Worm (Caenorhabditis elegans) whole organism, young adult: ENCODE results near the gene M01E10.3.

Experiments
- C06A6.2 ChIP-seq: fragments of 200-800 bp; sonication (Bioruptor generic); conservative IDR thresholded peaks from 2 replicates; pipeline ENCODE4 v1.3.6; 2022; ENCODE audit warnings: missing genetic modification characterization, missing compliant biosample characterization
- C17E4.6 ChIP-seq: fragments of 200-800 bp; sonication (Bioruptor generic); IDR thresholded peaks from 2 replicates; pipeline ENCODE4 v1.3.6; 2022; ENCODE audit warnings: missing genetic modification reagents, missing genetic modification characterization, missing compliant biosample characterization
- F22D6.2 ChIP-seq: sonication (generic microtip); optimal IDR thresholded peaks from 2 replicates; lab custom pipeline; 2016; ENCODE audit warnings: mild to moderate bottlenecking, missing genetic modification characterization, missing compliant biosample characterization
- F49E8.2 ChIP-seq: sonication (generic microtip); optimal IDR thresholded peaks from 3 replicates; lab custom pipeline; 2017; ENCODE audit warnings: missing genetic modification characterization, mild to moderate bottlenecking, missing compliant biosample characterization, antibody characterized with exemption, moderate library complexity; ENCODE audit not compliant: insufficient read depth
- F55B11.4 ChIP-seq: sonication (generic microtip); optimal IDR thresholded peaks from 2 replicates; lab custom pipeline; 2016; ENCODE audit warnings: missing compliant biosample characterization, missing genetic modification characterization, borderline replicate concordance; ENCODE audit not compliant: insufficient read depth
- K11D2.4 ChIP-seq: fragments of 200-800 bp; sonication (Bioruptor generic); IDR thresholded peaks from 2 replicates; pipeline ENCODE4 v1.3.6; 2022; ENCODE audit warnings: missing genetic modification reagents, missing genetic modification characterization, missing compliant biosample characterization
- K12H6.12 ChIP-seq: fragments of 200-800 bp; sonication (Bioruptor generic); optimal IDR thresholded peaks from 2 replicates; lab custom pipeline; 2018; ENCODE audit warnings: mild to moderate bottlenecking, missing genetic modification characterization, missing compliant biosample characterization
- ZK185.1 ChIP-seq: sonication (generic microtip); optimal IDR thresholded peaks from 2 replicates; lab custom pipeline; 2016; ENCODE audit warnings: mild to moderate bottlenecking, missing genetic modification characterization, missing compliant biosample characterization; ENCODE audit not compliant: poor library complexity, severe bottlenecking
- atf-7 ChIP-seq: sonication (generic microtip); optimal IDR thresholded peaks from 2 replicates; lab custom pipeline; 2017; ENCODE audit warnings: mild to moderate bottlenecking, missing genetic modification characterization, missing compliant biosample characterization
- attf-5 ChIP-seq: fragments of 200-800 bp; sonication (Bioruptor generic); optimal IDR thresholded peaks from 2 replicates; lab custom pipeline; 2018; ENCODE audit warnings: mild to moderate bottlenecking, missing genetic modification characterization, missing compliant biosample characterization
- ccch-3 ChIP-seq: fragments of 200-800 bp; sonication (Bioruptor generic); optimal IDR thresholded peaks from 2 replicates; lab custom pipeline; 2018; ENCODE audit warnings: mild to moderate bottlenecking, missing genetic modification characterization, missing compliant biosample characterization
- cebp-1 ChIP-seq, 2 experiments: fragments of 200-800 bp in 1 of 2; sonication (Bioruptor generic) in 1 of 2; sonication (generic microtip) in 1 of 2; IDR thresholded peaks in 1 of 2; optimal IDR thresholded peaks in 1 of 2; 2 replicates each; pipeline versions ENCODE4 v1.3.6 to Lab custom; 2017 to 2022; ENCODE audit warnings: missing compliant biosample characterization in 2 of 2, missing genetic modification characterization in 2 of 2, mild to moderate bottlenecking in 1 of 2, missing genetic modification reagents in 1 of 2, moderate library complexity in 1 of 2
- ceh-27 ChIP-seq: fragments of 200-800 bp; sonication (Bioruptor generic); optimal IDR thresholded peaks from 2 replicates; lab custom pipeline; 2018; ENCODE audit warnings: mild to moderate bottlenecking, missing genetic modification characterization, moderate library complexity, missing compliant biosample characterization
- ceh-40 ChIP-seq: fragments of 200-800 bp; sonication (Bioruptor generic); IDR thresholded peaks from 2 replicates; pipeline ENCODE4 v1.3.6; 2022; ENCODE audit warnings: missing genetic modification characterization, missing compliant biosample characterization
- ceh-58 ChIP-seq: fragments of 200-800 bp; sonication (Bioruptor generic); IDR thresholded peaks from 2 replicates; pipeline ENCODE4 v1.3.6; 2022; ENCODE audit warnings: missing genetic modification characterization, missing compliant biosample characterization
- ceh-91 ChIP-seq: fragments of 200-800 bp; sonication (Bioruptor generic); IDR thresholded peaks from 2 replicates; pipeline ENCODE4 v1.3.6; 2022; ENCODE audit warnings: missing genetic modification reagents, missing genetic modification characterization, missing compliant biosample characterization
- die-1 ChIP-seq: sonication (generic microtip); optimal IDR thresholded peaks from 2 replicates; lab custom pipeline; 2016; ENCODE audit warnings: missing genotype, mild to moderate bottlenecking, missing genetic modification characterization, missing compliant biosample characterization
- dox-1 ChIP-seq: fragments of 200-800 bp; sonication (Bioruptor generic); IDR thresholded peaks from 2 replicates; pipeline ENCODE4 v1.3.6; 2022; ENCODE audit warnings: missing genetic modification reagents, missing genetic modification characterization, missing compliant biosample characterization
- egl-44 ChIP-seq: fragments of 200-800 bp; sonication (Bioruptor generic); IDR thresholded peaks from 2 replicates; pipeline ENCODE4 v1.3.6; 2022; ENCODE audit warnings: missing genetic modification reagents, missing genetic modification characterization, missing compliant biosample characterization
- egrh-3 ChIP-seq: fragments of 200-800 bp; sonication (Bioruptor generic); IDR thresholded peaks from 2 replicates; pipeline ENCODE4 v1.3.6; 2022; ENCODE audit warnings: missing genetic modification reagents, missing genetic modification characterization, missing compliant biosample characterization
- gei-17 ChIP-seq: fragments of 200-800 bp; sonication (Bioruptor generic); optimal IDR thresholded peaks from 2 replicates; lab custom pipeline; 2018; ENCODE audit warnings: mild to moderate bottlenecking, missing genetic modification characterization, missing compliant biosample characterization
- him-1 ChIP-seq: sonication (generic microtip); optimal IDR thresholded peaks from 2 replicates; lab custom pipeline; 2016; ENCODE audit warnings: missing genotype, missing genetic modification reagents, missing genetic modification characterization, missing compliant biosample characterization
- hrde-1 ChIP-seq: sonication (generic microtip); optimal IDR thresholded peaks from 2 replicates; lab custom pipeline; 2016; ENCODE audit warnings: missing genetic modification characterization, mild to moderate bottlenecking, missing compliant biosample characterization, moderate library complexity, missing genotype, missing genetic modification reagents, borderline replicate concordance
- madf-10 ChIP-seq: sonication (generic microtip); optimal IDR thresholded peaks from 2 replicates; lab custom pipeline; 2016; ENCODE audit warnings: mild to moderate bottlenecking, missing genetic modification characterization, missing compliant biosample characterization
- madf-3 ChIP-seq: fragments of 200-800 bp; sonication (Bioruptor generic); IDR thresholded peaks from 2 replicates; pipeline ENCODE4 v1.3.6; 2022; ENCODE audit warnings: missing genetic modification reagents, missing genetic modification characterization, missing compliant biosample characterization
- madf-6 ChIP-seq: fragments of 200-800 bp; sonication (Bioruptor generic); IDR thresholded peaks from 2 replicates; pipeline ENCODE4 v1.3.6; 2022; ENCODE audit warnings: missing genetic modification reagents, missing genetic modification characterization, missing compliant biosample characterization
- mxl-1 ChIP-seq: sonication (generic microtip); optimal IDR thresholded peaks from 2 replicates; lab custom pipeline; 2016; ENCODE audit warnings: missing genetic modification characterization, missing compliant biosample characterization
- nfya-2 ChIP-seq: fragments of 200-800 bp; sonication (Bioruptor generic); IDR thresholded peaks from 2 replicates; pipeline ENCODE4 v1.3.6; 2022; ENCODE audit warnings: missing genetic modification reagents, missing genetic modification characterization, missing compliant biosample characterization
- nfyb-1 ChIP-seq: fragments of 200-800 bp; sonication (Bioruptor generic); IDR thresholded peaks from 2 replicates; pipeline ENCODE4 v1.3.6; 2022; ENCODE audit warnings: missing genetic modification reagents, missing genetic modification characterization, missing compliant biosample characterization
- nhr-80 ChIP-seq: sonication (generic microtip); optimal IDR thresholded peaks from 2 replicates; lab custom pipeline; 2016; ENCODE audit warnings: missing genetic modification characterization, missing compliant biosample characterization
- nhr-90 ChIP-seq: sonication (generic microtip); optimal IDR thresholded peaks from 2 replicates; lab custom pipeline; 2016; ENCODE audit warnings: missing genotype, mild to moderate bottlenecking, missing genetic modification characterization, missing compliant biosample characterization
- rpc-1 ChIP-seq, 2 experiments: fragments of 150-350 bp in 1 of 2; sonication (generic microtip) in 1 of 2; optimal IDR thresholded peaks; 2 replicates each; lab custom pipeline; 2014 to 2018; ENCODE audit warnings: missing biosample characterization in 1 of 2, missing genetic modification characterization in 1 of 2, missing genetic modification reagents in 1 of 2, missing genotype in 1 of 2
- snpc-4 ChIP-seq, 5 experiments: fragments of 150-350 bp in 1 of 5; sonication (generic microtip) in 4 of 5; optimal IDR thresholded peaks; 2 replicates each; lab custom pipeline; 2014 to 2018; ENCODE audit warnings: missing genetic modification characterization in 5 of 5, missing biosample characterization in 3 of 5, antibody characterized with exemption in 2 of 5, mild to moderate bottlenecking in 2 of 5, missing compliant biosample characterization in 2 of 5, missing genotype in 2 of 5, moderate library complexity in 2 of 5, missing genetic modification reagents in 1 of 5
- somi-1 ChIP-seq: fragments of 200-800 bp; sonication (Bioruptor generic); optimal IDR thresholded peaks from 2 replicates; lab custom pipeline; 2018; ENCODE audit warnings: mild to moderate bottlenecking, missing genetic modification characterization, missing compliant biosample characterization
- tbp1 ChIP-seq: fragments of 200-800 bp; sonication (Bioruptor generic); optimal IDR thresholded peaks from 2 replicates; lab custom pipeline; 2018; ENCODE audit warnings: mild to moderate bottlenecking, missing genetic modification characterization, missing compliant biosample characterization
- tbx-9 ChIP-seq: sonication (generic microtip); optimal IDR thresholded peaks from 2 replicates; lab custom pipeline; 2016; ENCODE audit warnings: borderline replicate concordance, missing genetic modification characterization, inconsistent platforms, missing compliant biosample characterization
- unc-130 ChIP-seq: sonication (generic microtip); optimal IDR thresholded peaks from 2 replicates; lab custom pipeline; 2016; ENCODE audit warnings: missing genetic modification reagents, missing genetic modification characterization, missing compliant biosample characterization
- ztf-3 ChIP-seq: fragments of 200-800 bp; sonication (Bioruptor generic); optimal IDR thresholded peaks from 2 replicates; lab custom pipeline; 2018; ENCODE audit warnings: mild to moderate bottlenecking, missing genetic modification characterization, missing compliant biosample characterization

M01E10.3 gene

ce11 chrIII:2060068-2060467, 6.1 kb upstream of the M01E10.3 start:
- TF ChIP-seq die-1 (tag; lab: Kevin White, UChicago): no peak

- TF ChIP-seq F22D6.2 (tag; lab: Kevin White, UChicago) (no peak), atf-7 (no peak), ceh-27 (GFP tag; lab: Kevin White, UChicago) (no peak), ccch-3 (GFP tag; lab: Kevin White, UChicago) (no peak), egl-44 (GFP tag; lab: Robert Waterston, UW) (no peak), gei-17 (no peak), tbx-9 (tag; lab: Kevin White, UChicago) (no peak), snpc-4 (GFP tag; optimal IDR thresholded peaks at IDR 0.05; lab: Kevin White, UChicago) (no peak), snpc-4 (tag; optimal IDR thresholded peaks at IDR 0.05; lab: Kevin White, UChicago) (no peak), nfyb-1 (GFP tag; lab: Robert Waterston, UW) (no peak), tbp1 (GFP tag; lab: Kevin White, UChicago) (no peak), unc-130 (GFP tag; lab: Kevin White, UChicago) (no peak), rpc-1 (optimal IDR thresholded peaks at IDR 0.05; lab: Kevin White, UChicago) (no peak), rpc-1 (tag; optimal IDR thresholded peaks at IDR 0.05; lab: Kevin White, UChicago) (no peak), nhr-90 (tag; lab: Kevin White, UChicago) (no peak), egrh-3 (GFP tag; lab: Robert Waterston, UW) (no peak), madf-6 (GFP tag; lab: Robert Waterston, UW) (no peak), K11D2.4 (no peak), ztf-3 (GFP tag; lab: Kevin White, UChicago) (no peak), hrde-1 (tag; lab: Kevin White, UChicago) (no peak)
These were observed 3.6 kb upstream of the M01E10.3 start, which contains the start of gene Y39A3A.2 for ce11 chrIII:2057570-2057969. TSS of gene Y39A3A.2 (minus strand) at chrIII:2057670.

DNA sequence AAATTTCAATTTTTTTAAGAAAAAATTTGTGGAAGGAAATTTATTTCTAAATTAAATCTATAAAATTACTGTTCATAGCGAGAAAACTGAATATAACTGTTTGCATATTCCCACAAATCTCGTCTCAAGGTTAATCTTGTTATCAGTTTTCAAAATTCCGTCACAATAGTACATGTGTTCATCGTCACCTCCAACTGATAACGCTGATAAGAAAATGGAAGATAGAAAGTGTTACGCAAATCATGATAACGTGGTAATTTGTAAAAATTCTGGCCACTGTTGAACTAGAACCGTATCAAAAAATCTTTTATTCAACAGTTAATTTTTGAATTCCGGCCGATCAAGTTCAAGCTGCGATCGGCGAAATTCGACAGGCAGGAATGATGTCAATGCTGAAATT, 551 bp downstream of the M01E10.3 start:
- TF ChIP-seq nhr-80 (tag; lab: Kevin White, UChicago): peak; percentile 21
- no peak for TF ChIP-seq him-1
- TF ChIP-seq nfya-2 (GFP tag; lab: Robert Waterston, UW): no peak
- TF ChIP-seq C06A6.2 (GFP tag; lab: Robert Waterston, UW): no peak
- TF ChIP-seq cebp-1 (GFP tag; IDR thresholded peaks at IDR 0.05; lab: Robert Waterston, UW): no peak
- no peak for TF ChIP-seq cebp-1 (tag; optimal IDR thresholded peaks at IDR 0.05; lab: Kevin White, UChicago)

ce11 chrIII:2050494-2050893, 3.5 kb downstream of the M01E10.3 start:
- TF ChIP-seq nfya-2 (GFP tag; lab: Robert Waterston, UW): no peak
- TF ChIP-seq ceh-40 (GFP tag; lab: Robert Waterston, UW): no peak
- no peak for TF ChIP-seq ZK185.1 (tag; lab: Kevin White, UChicago)
- TF ChIP-seq C17E4.6 (GFP tag; lab: Robert Waterston, UW): no peak
- TF ChIP-seq dox-1: no peak
- TF ChIP-seq madf-3 (GFP tag; lab: Robert Waterston, UW): no peak
- TF ChIP-seq ccch-3 (GFP tag; lab: Kevin White, UChicago): no peak
- TF ChIP-seq somi-1 (GFP tag; lab: Kevin White, UChicago): no peak
- TF ChIP-seq, all 124 proteins: peak for 0

DNA sequence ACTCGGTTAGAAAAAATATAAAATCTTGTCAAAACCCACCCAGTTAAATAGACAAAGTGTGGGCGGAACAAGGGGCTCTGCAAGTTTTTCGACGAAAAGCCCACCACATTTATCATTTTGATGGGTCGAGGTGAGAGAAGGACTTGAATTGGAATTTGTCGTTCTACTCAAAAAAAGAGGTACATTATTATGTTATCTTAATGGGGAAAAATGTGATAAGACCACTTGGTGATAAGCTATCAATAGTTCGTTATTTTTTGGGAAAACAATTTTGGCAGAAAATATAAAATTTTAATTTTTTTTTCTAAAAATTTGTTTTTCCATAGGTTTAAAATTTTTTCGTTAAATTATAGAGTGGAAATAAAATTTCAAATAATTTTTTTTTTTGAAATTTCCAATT, 4.2 kb downstream of the M01E10.3 start:
- TF ChIP-seq F49E8.2 (no peak), ceh-40 (GFP tag; lab: Robert Waterston, UW) (no peak), ceh-91 (GFP tag; lab: Robert Waterston, UW) (no peak), K12H6.12 (no peak), ceh-58 (GFP tag; lab: Robert Waterston, UW) (no peak), F55B11.4 (tag; lab: Kevin White, UChicago) (no peak), tbx-9 (tag; lab: Kevin White, UChicago) (no peak), attf-5 (GFP tag; lab: Kevin White, UChicago) (no peak), madf-10 (tag; lab: Kevin White, UChicago) (no peak), mxl-1 (tag; lab: Kevin White, UChicago) (no peak)
